Worm (Caenorhabditis elegans) whole organism, L3 larva: ENCODE results near the gene T19C9.8.

Experiments
- R02D3.7 ChIP-seq: fragments of 150-350 bp; optimal IDR thresholded peaks from 2 replicates; lab custom pipeline; 2014; ENCODE audit warnings: missing biosample characterization, missing genetic modification characterization
- ZK546.5 ChIP-seq: sonication (generic microtip); optimal IDR thresholded peaks from 2 replicates; lab custom pipeline; 2017; ENCODE audit warnings: missing biosample characterization, missing genetic modification characterization
- ceh-16 ChIP-seq: sonication (generic microtip); optimal IDR thresholded peaks from 2 replicates; lab custom pipeline; 2017; ENCODE audit warnings: missing biosample characterization, missing genetic modification characterization
- ceh-28 ChIP-seq: fragments of 150-350 bp; optimal IDR thresholded peaks from 2 replicates; lab custom pipeline; 2014; ENCODE audit warnings: missing biosample characterization, missing genetic modification reagents, missing genetic modification characterization
- ceh-82 ChIP-seq: fragments of 150-350 bp; optimal IDR thresholded peaks from 2 replicates; lab custom pipeline; 2014; ENCODE audit warnings: missing biosample characterization, missing genetic modification characterization
- ceh-9 ChIP-seq: sonication (generic microtip); optimal IDR thresholded peaks from 2 replicates; lab custom pipeline; 2018; ENCODE audit warnings: missing biosample characterization, missing genetic modification characterization
- daf-12 ChIP-seq: fragments of 150-350 bp; optimal IDR thresholded peaks from 2 replicates; lab custom pipeline; 2014; ENCODE audit warnings: missing biosample characterization, missing genetic modification reagents, missing genetic modification characterization
- egl-27 ChIP-seq: sonication (generic microtip); optimal IDR thresholded peaks from 4 replicates; lab custom pipeline; 2017; ENCODE audit warnings: missing biosample characterization, missing genetic modification reagents, missing genetic modification characterization
- egl-5 ChIP-seq: fragments of 150-350 bp; optimal IDR thresholded peaks from 2 replicates; lab custom pipeline; 2017; ENCODE audit warnings: missing biosample characterization, missing genetic modification reagents, missing genetic modification characterization, inconsistent platforms
- elt-1 ChIP-seq: fragments of 150-350 bp; optimal IDR thresholded peaks from 2 replicates; lab custom pipeline; 2014; ENCODE audit warnings: missing biosample characterization, missing genetic modification characterization
- elt-2 ChIP-seq: sonication (generic microtip); optimal IDR thresholded peaks from 2 replicates; lab custom pipeline; 2016; ENCODE audit warnings: missing genetic modification reagents, mild to moderate bottlenecking, missing genetic modification characterization, missing compliant biosample characterization
- elt-3 ChIP-seq, 3 experiments: fragments of 150-350 bp in 1 of 3; sonication (generic microtip) in 2 of 3; optimal IDR thresholded peaks; 2 replicates in 2 of 3; 4 replicates in 1 of 3; lab custom pipeline; 2014 to 2017; ENCODE audit warnings: missing biosample characterization in 3 of 3, missing genetic modification characterization in 3 of 3
- eor-1 ChIP-seq, 2 experiments: fragments of 150-350 bp; optimal IDR thresholded peaks; 2 replicates each; lab custom pipeline; 2014 to 2018; ENCODE audit warnings: missing biosample characterization in 2 of 2, missing genetic modification characterization in 2 of 2
- fkh-10 ChIP-seq: sonication (generic microtip); optimal IDR thresholded peaks from 2 replicates; lab custom pipeline; 2017; ENCODE audit warnings: missing biosample characterization, missing genetic modification reagents, missing genetic modification characterization
- fkh-2 ChIP-seq: fragments of 150-350 bp; optimal IDR thresholded peaks from 2 replicates; lab custom pipeline; 2014; ENCODE audit warnings: missing biosample characterization, missing genetic modification reagents, missing genetic modification characterization
- fos-1 ChIP-seq: fragments of 150-350 bp; optimal IDR thresholded peaks from 2 replicates; lab custom pipeline; 2014; ENCODE audit warnings: missing biosample characterization, missing genetic modification characterization
- hmg-11 ChIP-seq: sonication (generic microtip); optimal IDR thresholded peaks from 2 replicates; lab custom pipeline; 2016; ENCODE audit warnings: missing genetic modification characterization, missing compliant biosample characterization
- jun-1 ChIP-seq: fragments of 150-350 bp; optimal IDR thresholded peaks from 2 replicates; lab custom pipeline; 2014; ENCODE audit warnings: missing biosample characterization, missing genetic modification reagents, missing genetic modification characterization
- mdl-1 ChIP-seq: fragments of 150-350 bp; optimal IDR thresholded peaks from 2 replicates; lab custom pipeline; 2014; ENCODE audit warnings: missing biosample characterization, missing genetic modification characterization
- mml-1 ChIP-seq: fragments of 150-350 bp; sonication (generic microtip); optimal IDR thresholded peaks from 3 replicates; lab custom pipeline; 2014; ENCODE audit warnings: missing biosample characterization, missing genetic modification characterization
- nhr-11 ChIP-seq: fragments of 150-350 bp; optimal IDR thresholded peaks from 2 replicates; lab custom pipeline; 2014; ENCODE audit warnings: missing biosample characterization, missing genetic modification characterization
- nhr-12 ChIP-seq: fragments of 150-350 bp; optimal IDR thresholded peaks from 2 replicates; lab custom pipeline; 2014; ENCODE audit warnings: missing biosample characterization, missing genetic modification characterization
- nhr-23 ChIP-seq: fragments of 150-350 bp; optimal IDR thresholded peaks from 2 replicates; lab custom pipeline; 2014; ENCODE audit warnings: missing biosample characterization, missing genetic modification reagents, missing genetic modification characterization
- nhr-237 ChIP-seq: fragments of 150-350 bp; optimal IDR thresholded peaks from 2 replicates; lab custom pipeline; 2014; ENCODE audit warnings: missing biosample characterization, missing genetic modification characterization
- nhr-28 ChIP-seq: fragments of 150-350 bp; optimal IDR thresholded peaks from 2 replicates; lab custom pipeline; 2014; ENCODE audit warnings: missing biosample characterization, missing genetic modification characterization
- nhr-43 ChIP-seq: sonication (generic microtip); optimal IDR thresholded peaks from 2 replicates; lab custom pipeline; 2016; ENCODE audit warnings: mild to moderate bottlenecking, missing genetic modification characterization, missing compliant biosample characterization; ENCODE audit not compliant: poor library complexity, severe bottlenecking
- nhr-67 ChIP-seq: fragments of 150-350 bp; optimal IDR thresholded peaks from 2 replicates; lab custom pipeline; 2014; ENCODE audit warnings: missing biosample characterization, missing genetic modification characterization
- nhr-76 ChIP-seq: fragments of 150-350 bp; sonication (generic microtip); optimal IDR thresholded peaks from 5 replicates; lab custom pipeline; 2014; ENCODE audit warnings: missing biosample characterization, missing genetic modification characterization
- nhr-77 ChIP-seq: fragments of 150-350 bp; optimal IDR thresholded peaks from 2 replicates; lab custom pipeline; 2014; ENCODE audit warnings: missing biosample characterization, missing genetic modification characterization
- pha-4 ChIP-seq: fragments of 150-350 bp; optimal IDR thresholded peaks from 2 replicates; lab custom pipeline; 2014; ENCODE audit warnings: missing biosample characterization, missing genetic modification reagents, missing genetic modification characterization
- pqm-1 ChIP-seq: fragments of 150-350 bp; optimal IDR thresholded peaks from 2 replicates; lab custom pipeline; 2017; ENCODE audit warnings: missing biosample characterization, missing genetic modification characterization, inconsistent platforms
- sea-2 ChIP-seq: fragments of 150-350 bp; sonication (generic microtip); optimal IDR thresholded peaks from 4 replicates; lab custom pipeline; 2014; ENCODE audit warnings: missing biosample characterization, missing genetic modification reagents, missing genetic modification characterization
- skn-1 ChIP-seq: fragments of 150-350 bp; optimal IDR thresholded peaks from 2 replicates; lab custom pipeline; 2014; ENCODE audit warnings: missing biosample characterization, missing genetic modification characterization
- snpc-4 ChIP-seq: fragments of 150-350 bp; optimal IDR thresholded peaks from 2 replicates; lab custom pipeline; 2014; ENCODE audit warnings: missing biosample characterization, missing genetic modification characterization
- zag-1 ChIP-seq: fragments of 150-350 bp; optimal IDR thresholded peaks from 2 replicates; lab custom pipeline; 2014; ENCODE audit warnings: missing biosample characterization, missing genetic modification characterization

The T19C9.8 gene

ce11 chrV:17236345-17236744, 2.6 kb upstream of the T19C9.8 start, which contains the start of gene T19C9.10:
Gene T19C9.10 (plus strand): TSS chrV:17236592.
- peak; percentile 67 for TF ChIP-seq elt-1 (tag; lab: Kevin White, UChicago)
- no peak for TF ChIP-seq elt-2
- no peak for TF ChIP-seq snpc-4
- TF ChIP-seq, all 47 proteins: peak for 1

ce11 chrV:17240579-17241277, 1.8 kb downstream of the T19C9.8 start:
- TF ChIP-seq nhr-23 (tag; lab: Kevin White, UChicago) (no peak), elt-3 (tag; optimal IDR thresholded peaks at IDR 0.05; lab: Kevin White, UChicago) (no peak), nhr-237 (tag; lab: Kevin White, UChicago) (no peak), pha-4 (tag; lab: Kevin White, UChicago) (peak; percentile 21), daf-12 (tag; lab: Kevin White, UChicago) (no peak), pqm-1 (tag; lab: Kevin White, UChicago) (peak; percentile 22), egl-5 (tag; lab: Kevin White, UChicago) (no peak), nhr-77 (tag; lab: Kevin White, UChicago) (no peak), elt-2 (peak; percentile 70), fos-1 (tag; lab: Kevin White, UChicago) (no peak), hmg-11 (tag; lab: Kevin White, UChicago) (no peak), nhr-76 (tag; lab: Kevin White, UChicago) (no peak), egl-27 (tag; lab: Kevin White, UChicago) (no peak)

DNA sequence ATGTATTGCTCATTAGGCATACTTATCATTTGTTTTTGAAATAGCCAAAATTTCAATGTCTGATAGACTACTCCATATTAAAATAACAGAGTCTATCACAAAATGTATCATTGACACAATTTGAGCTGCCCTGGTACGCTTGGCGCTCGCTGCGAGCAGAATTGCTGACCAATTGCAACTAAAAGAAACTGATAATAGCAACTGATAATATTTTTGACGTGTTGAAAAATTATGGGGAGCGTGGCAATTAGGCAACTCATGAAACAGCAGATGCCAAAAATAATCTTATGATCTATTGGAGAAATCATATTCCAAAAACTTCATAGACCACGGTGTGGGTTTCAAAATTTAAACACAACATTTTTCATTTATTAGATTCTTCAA, 2.4 kb downstream of the T19C9.8 start:
- TF ChIP-seq pqm-1 (tag; lab: Kevin White, UChicago), result peak; percentile 55
- TF ChIP-seq mml-1, result no peak
- peak; percentile 90 for TF ChIP-seq elt-2
- no peak for TF ChIP-seq mdl-1
- TF ChIP-seq, all 47 proteins: peak for 2

- TF ChIP-seq ceh-28 (tag; lab: Kevin White, UChicago) (no peak), sea-2 (GFP tag; lab: Kevin White, UChicago) (no peak), mdl-1 (no peak), hmg-11 (tag; lab: Kevin White, UChicago) (no peak), jun-1 (tag; lab: Kevin White, UChicago) (no peak), snpc-4 (no peak), ZK546.5 (tag; lab: Kevin White, UChicago) (no peak), nhr-28 (tag; lab: Kevin White, UChicago) (no peak), egl-5 (tag; lab: Kevin White, UChicago) (no peak), R02D3.7 (tag; lab: Kevin White, UChicago) (no peak), eor-1 (tag; optimal IDR thresholded peaks at IDR 0.05; lab: Kevin White, UChicago) (no peak), nhr-23 (tag; lab: Kevin White, UChicago) (no peak), ceh-82 (tag; lab: Kevin White, UChicago) (no peak), nhr-67 (tag; lab: Kevin White, UChicago) (no peak), daf-12 (tag; lab: Kevin White, UChicago) (no peak), zag-1 (tag; lab: Kevin White, UChicago) (no peak), fos-1 (tag; lab: Kevin White, UChicago) (no peak), nhr-12 (tag; lab: Kevin White, UChicago) (no peak), ceh-16 (no peak)
Measured at ce11 chrV:17242552-17242951, 3.7 kb downstream of the T19C9.8 start, which contains the start of gene Y68A4B.3. Gene Y68A4B.3 (minus strand): TSS chrV:17242652.

DNA sequence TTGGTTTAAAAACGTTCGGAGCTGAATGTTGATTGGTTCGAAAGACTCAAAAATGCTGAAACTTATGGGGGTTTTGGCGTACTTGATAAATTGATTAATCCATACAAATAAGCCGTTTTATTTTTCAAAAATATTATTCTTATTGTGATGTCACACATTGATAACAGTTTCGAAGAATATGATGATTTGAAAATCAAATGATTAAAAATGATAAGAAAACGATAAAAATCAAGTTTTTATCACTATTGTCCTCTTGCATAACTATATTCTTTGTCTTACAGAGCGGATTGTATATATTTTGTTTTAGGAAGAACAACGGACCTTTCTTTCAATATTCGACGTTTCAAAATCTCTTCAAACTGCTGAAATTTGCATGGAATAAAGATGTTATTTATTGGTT, 4.1 kb downstream of the T19C9.8 start:
- TF ChIP-seq nhr-23 (tag; lab: Kevin White, UChicago), result no peak
- TF ChIP-seq elt-2, result peak; percentile 76
- TF ChIP-seq ceh-9 (tag; lab: Kevin White, UChicago), result no peak
- TF ChIP-seq pqm-1 (tag; lab: Kevin White, UChicago), result peak; percentile 8

DNA sequence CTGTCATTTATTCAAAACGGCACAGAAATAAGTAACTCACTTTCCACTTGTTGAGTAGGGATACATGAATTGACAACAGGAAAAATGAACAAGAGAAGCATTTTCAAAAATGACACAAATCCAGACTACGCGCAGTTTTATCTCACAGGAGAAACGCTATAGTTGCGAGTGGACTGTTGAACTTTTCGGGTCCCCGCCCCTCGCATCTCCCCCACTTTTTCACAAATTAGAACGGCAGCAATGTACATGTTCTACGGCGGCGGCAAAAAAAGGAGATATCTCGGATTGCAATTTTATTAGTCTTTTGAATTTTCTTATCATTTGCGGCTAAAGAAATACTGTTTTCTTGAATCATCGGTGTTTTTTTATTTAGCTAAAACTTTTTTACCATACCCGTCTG, 6.5 kb downstream of the T19C9.8 start, which contains the start of gene clec-242:
Gene clec-242, minus strand, starts transcription at position 101 of the 400 bp plus-strand sequence.
- TF ChIP-seq nhr-77 (tag; lab: Kevin White, UChicago), result no peak
- no peak for TF ChIP-seq fkh-10 (GFP tag; lab: Kevin White, UChicago)
- TF ChIP-seq nhr-11 (tag; lab: Kevin White, UChicago), result no peak
- TF ChIP-seq nhr-23 (tag; lab: Kevin White, UChicago), result no peak
- TF ChIP-seq nhr-43 (tag; lab: Kevin White, UChicago), result no peak
- TF ChIP-seq elt-3 (tag; optimal IDR thresholded peaks at IDR 0.05; lab: Kevin White, UChicago), result no peak
- TF ChIP-seq R02D3.7 (tag; lab: Kevin White, UChicago), result no peak
- TF ChIP-seq elt-1 (tag; lab: Kevin White, UChicago), result no peak
- no peak for TF ChIP-seq skn-1 (tag; lab: Kevin White, UChicago)
- TF ChIP-seq fkh-2 (tag; lab: Kevin White, UChicago), result no peak
